Fruit fly (Drosophila melanogaster) whole organism, adult: Measurements from ENCODE around the gene CG11656.

Experiments
- CG11617 ChIP-seq: fragments of 200-800 bp; sonication (Bioruptor generic); optimal IDR thresholded peaks from 2 replicates; lab custom pipeline; 2017; ENCODE audit warnings: mild to moderate bottlenecking, missing biosample characterization, missing genetic modification reagents, missing genetic modification characterization
- CG12768 ChIP-seq: fragments of 200-800 bp; sonication (Bioruptor generic); optimal IDR thresholded peaks from 2 replicates; lab custom pipeline; 2017; ENCODE audit warnings: missing biosample characterization, missing genetic modification characterization, mild to moderate bottlenecking, moderate library complexity, missing genetic modification reagents
- CG14711 ChIP-seq: fragments of 200-800 bp; sonication (Bioruptor generic); optimal IDR thresholded peaks from 2 replicates; lab custom pipeline; 2018; ENCODE audit warnings: missing biosample characterization, mild to moderate bottlenecking, missing genetic modification characterization, moderate library complexity
- CG1620 ChIP-seq: fragments of 200-800 bp; sonication (Bioruptor generic); optimal IDR thresholded peaks from 2 replicates; lab custom pipeline; 2016; ENCODE audit warnings: missing biosample characterization, missing genetic modification characterization
- CG33017 ChIP-seq: fragments of 200-800 bp; sonication (Bioruptor generic); optimal IDR thresholded peaks from 2 replicates; lab custom pipeline; 2018; ENCODE audit warnings: missing biosample characterization, mild to moderate bottlenecking, missing genetic modification characterization, moderate library complexity
- CG5204 ChIP-seq: fragments of 200-800 bp; sonication (Bioruptor generic); optimal IDR thresholded peaks from 2 replicates; lab custom pipeline; 2016; ENCODE audit warnings: missing biosample characterization, missing genetic modification characterization
- CG7045 ChIP-seq: fragments of 200-800 bp; sonication (Bioruptor generic); optimal IDR thresholded peaks from 2 replicates; lab custom pipeline; 2017; ENCODE audit warnings: missing biosample characterization, mild to moderate bottlenecking, missing genetic modification characterization
- CG7101 ChIP-seq: fragments of 200-800 bp; sonication (Bioruptor generic); optimal IDR thresholded peaks from 2 replicates; lab custom pipeline; 2018; ENCODE audit warnings: missing biosample characterization, mild to moderate bottlenecking, missing genetic modification characterization, moderate library complexity
- Clk ChIP-seq: fragments of 200-800 bp; sonication (Bioruptor generic); optimal IDR thresholded peaks from 2 replicates; lab custom pipeline; 2017; ENCODE audit warnings: missing biosample characterization, missing genetic modification characterization
- Crg-1 ChIP-seq: fragments of 200-800 bp; sonication (Bioruptor generic); optimal IDR thresholded peaks from 2 replicates; lab custom pipeline; 2016; ENCODE audit warnings: missing biosample characterization, missing genetic modification characterization
- Hr96 ChIP-seq: fragments of 200-800 bp; sonication (Bioruptor generic); optimal IDR thresholded peaks from 2 replicates; lab custom pipeline; 2016; ENCODE audit warnings: missing biosample characterization, missing genetic modification characterization
- Mnt ChIP-seq: fragments of 200-800 bp; sonication (Bioruptor generic); optimal IDR thresholded peaks from 2 replicates; lab custom pipeline; 2016; ENCODE audit warnings: missing biosample characterization, mild to moderate bottlenecking, missing genetic modification characterization
- bab1 ChIP-seq: fragments of 200-800 bp; sonication (Bioruptor generic); optimal IDR thresholded peaks from 3 replicates; lab custom pipeline; 2019; ENCODE audit warnings: missing biosample characterization, mild to moderate bottlenecking, missing genetic modification characterization, moderate library complexity
- cic ChIP-seq: fragments of 200-800 bp; sonication (Bioruptor generic); optimal IDR thresholded peaks from 2 replicates; lab custom pipeline; 2017; ENCODE audit warnings: missing biosample characterization, mild to moderate bottlenecking, missing genetic modification characterization, moderate library complexity
- cnc ChIP-seq, 2 experiments: fragments of >200 bp; optimal IDR thresholded peaks; 2 replicates each; lab custom pipeline; 2017
- kay ChIP-seq: fragments of 200-800 bp; sonication (Bioruptor generic); peaks from one replicate; lab custom pipeline; 2016; ENCODE audit warnings: missing biosample characterization, missing genetic modification characterization, borderline replicate concordance
- ovo ChIP-seq: fragments of 200-800 bp; sonication (Bioruptor generic); optimal IDR thresholded peaks from 2 replicates; lab custom pipeline; 2016; ENCODE audit warnings: missing biosample characterization, missing genetic modification characterization
- pad ChIP-seq: fragments of 200-800 bp; sonication (Bioruptor generic); optimal IDR thresholded peaks from 3 replicates; lab custom pipeline; 2017; ENCODE audit warnings: missing biosample characterization, missing genetic modification characterization, mild to moderate bottlenecking, moderate library complexity, missing genetic modification reagents
- tj ChIP-seq: fragments of 200-800 bp; sonication (Bioruptor generic); optimal IDR thresholded peaks from 3 replicates; lab custom pipeline; 2017; ENCODE audit warnings: missing biosample characterization, mild to moderate bottlenecking, missing genetic modification characterization, moderate library complexity
- toe ChIP-seq: fragments of 200-800 bp; sonication (Bioruptor generic); optimal IDR thresholded peaks from 2 replicates; lab custom pipeline; 2016; ENCODE audit warnings: missing biosample characterization, missing genetic modification characterization

The CG11656 gene

dm6 chr3R:13015811-13016766 is 6.4 kb downstream of the CG11656 start:
- TF ChIP-seq bab1 (GFP tag; lab: Kevin White, UChicago) (no peak), tj (GFP tag; lab: Kevin White, UChicago) (no peak), Hr96 (no peak), kay (GFP tag; lab: Kevin White, UChicago) (peak; percentile 67), CG7045 (GFP tag; lab: Kevin White, UChicago) (no peak), Mnt (GFP tag; lab: Kevin White, UChicago) (no peak), CG12768 (peak; percentile 21), ovo (GFP tag; lab: Kevin White, UChicago) (peak; percentile 15), cnc (optimal IDR thresholded peaks at IDR 0.05; lab: Kevin White, UChicago) (no peak)

- no peak for TF ChIP-seq pad (GFP tag; lab: Kevin White, UChicago)
- no peak for TF ChIP-seq CG1620
- no peak for TF ChIP-seq CG7045 (GFP tag; lab: Kevin White, UChicago)
- peak; percentile 90 for TF ChIP-seq cic (GFP tag; lab: Kevin White, UChicago)
- TF ChIP-seq kay (GFP tag; lab: Kevin White, UChicago), result peak; percentile 91
- peak; percentile 65 for TF ChIP-seq Mnt (GFP tag; lab: Kevin White, UChicago)
- TF ChIP-seq Crg-1 (GFP tag; lab: Kevin White, UChicago), result no peak
- TF ChIP-seq Clk, result no peak
- peak; percentile 40 for TF ChIP-seq tj (GFP tag; lab: Kevin White, UChicago)
- TF ChIP-seq CG11617, result peak; percentile 8
- TF ChIP-seq CG12768, result peak; percentile 47
- TF ChIP-seq CG14711 (tag; lab: Kevin White, UChicago), result no peak
- no peak for TF ChIP-seq CG33017 (tag; lab: Kevin White, UChicago)
These were observed 7.9 kb downstream of the CG11656 start for dm6 chr3R:13017623-13018036.

dm6 chr3R:13018284-13018900 is 8.7 kb downstream of the CG11656 start:
- TF ChIP-seq CG1620, result no peak
- peak; percentile 5 for TF ChIP-seq ovo (GFP tag; lab: Kevin White, UChicago)
- TF ChIP-seq Mnt (GFP tag; lab: Kevin White, UChicago), result peak; percentile 36
- TF ChIP-seq CG12768, result no peak
- no peak for TF ChIP-seq cnc (optimal IDR thresholded peaks at IDR 0.05; lab: Kevin White, UChicago)
- TF ChIP-seq cic (GFP tag; lab: Kevin White, UChicago), result peak; percentile 42
- TF ChIP-seq toe (GFP tag; lab: Kevin White, UChicago), result no peak
- TF ChIP-seq CG33017 (tag; lab: Kevin White, UChicago), result peak; percentile 19

- TF ChIP-seq tj (GFP tag; lab: Kevin White, UChicago) (peak; percentile 99), toe (GFP tag; lab: Kevin White, UChicago) (no peak)
These were observed 9.3 kb downstream of the CG11656 start for dm6 chr3R:13018995-13019394.

dm6 chr3R:13030257-13031173 is 20.8 kb downstream of the CG11656 start, which contains the start of the genes CG46281 and CG46280:
Gene CG46281 (minus strand): TSS chr3R:13030307.
Gene CG46280 (minus strand): TSS chr3R:13030659.
- TF ChIP-seq CG1620, result peak; percentile 49
- no peak for TF ChIP-seq Hr96
- peak; percentile 33 for TF ChIP-seq pad (GFP tag; lab: Kevin White, UChicago)
- TF ChIP-seq CG7101 (tag; lab: Kevin White, UChicago), result peak; percentile 42
- TF ChIP-seq toe (GFP tag; lab: Kevin White, UChicago), result no peak
- no peak for TF ChIP-seq Clk
- TF ChIP-seq Mnt (GFP tag; lab: Kevin White, UChicago), result peak; percentile 58
- TF ChIP-seq CG14711 (tag; lab: Kevin White, UChicago), result peak; percentile 59
- peak; percentile 44 for TF ChIP-seq bab1 (GFP tag; lab: Kevin White, UChicago)
- peak; percentile 1 for TF ChIP-seq CG7045 (GFP tag; lab: Kevin White, UChicago)
- TF ChIP-seq cnc (optimal IDR thresholded peaks at IDR 0.05; lab: Kevin White, UChicago), result no peak
- no peak for TF ChIP-seq CG33017 (tag; lab: Kevin White, UChicago)
- TF ChIP-seq tj (GFP tag; lab: Kevin White, UChicago), result peak; percentile 23
- peak; percentile 46 for TF ChIP-seq CG11617
- TF ChIP-seq ovo (GFP tag; lab: Kevin White, UChicago), result no peak
- TF ChIP-seq CG12768, result peak; percentile 31
- TF ChIP-seq cic (GFP tag; lab: Kevin White, UChicago), result peak; percentile 8
- peak; percentile 85 for TF ChIP-seq kay (GFP tag; lab: Kevin White, UChicago)
- TF ChIP-seq CG5204 (GFP tag; lab: Kevin White, UChicago), result no peak
- TF ChIP-seq Crg-1 (GFP tag; lab: Kevin White, UChicago), result peak; percentile 32
